Fruit fly (Drosophila melanogaster) whole organism, wandering third instar larva: ENCODE results near the gene RpS14a.

Experiments used
- Abd-B ChIP-seq: fragments of >200 bp; optimal IDR thresholded peaks from 2 replicates; lab custom pipeline; 2017; ENCODE audit warnings: missing biosample characterization, missing genetic modification characterization
- CG32264 ChIP-seq: fragments of 200-800 bp; sonication (Bioruptor generic); optimal IDR thresholded peaks from 2 replicates; lab custom pipeline; 2016; ENCODE audit warnings: missing biosample characterization, missing genetic modification characterization
- CG9705 ChIP-seq: fragments of 200-800 bp; sonication (Bioruptor generic); optimal IDR thresholded peaks from 2 replicates; lab custom pipeline; 2018; ENCODE audit warnings: missing biosample characterization, mild to moderate bottlenecking, missing genetic modification characterization
- CrebA ChIP-seq: fragments of 200-800 bp; sonication (Bioruptor generic); optimal IDR thresholded peaks from 2 replicates; lab custom pipeline; 2016; ENCODE audit warnings: missing biosample characterization, mild to moderate bottlenecking, missing genetic modification characterization, borderline replicate concordance
- Dfd ChIP-seq: fragments of >200 bp; optimal IDR thresholded peaks from 2 replicates; lab custom pipeline; 2017; ENCODE audit warnings: missing biosample characterization, missing genetic modification characterization
- Dif ChIP-seq: fragments of 200-275, 200-300 bp; sonication (Bioruptor generic); optimal IDR thresholded peaks from 2 replicates; lab custom pipeline; 2018; ENCODE audit warnings: missing biosample characterization, missing genetic modification characterization; ENCODE audit not compliant: partially characterized antibody
- GATAd ChIP-seq: sonication (Bioruptor generic); optimal IDR thresholded peaks from 2 replicates; lab custom pipeline; 2016; ENCODE audit warnings: missing biosample characterization, missing genetic modification characterization
- HLH106 ChIP-seq: fragments of 200-800 bp; optimal IDR thresholded peaks from 3 replicates; lab custom pipeline; 2019; ENCODE audit warnings: missing biosample characterization, mild to moderate bottlenecking, missing genetic modification characterization, moderate library complexity
- Hnf4 ChIP-seq: fragments of 200-800 bp; sonication (Bioruptor generic); optimal IDR thresholded peaks from 2 replicates; lab custom pipeline; 2016; ENCODE audit warnings: missing biosample characterization, mild to moderate bottlenecking, missing genetic modification characterization
- Hr78 ChIP-seq: fragments of >200 bp; optimal IDR thresholded peaks from 2 replicates; lab custom pipeline; 2017; ENCODE audit warnings: missing biosample characterization, missing genetic modification characterization
- Hr83 ChIP-seq: fragments of 200-300 bp; sonication (Bioruptor generic); optimal IDR thresholded peaks from 2 replicates; lab custom pipeline; 2016; ENCODE audit warnings: missing biosample characterization, mild to moderate bottlenecking, missing genetic modification characterization, moderate library complexity; ENCODE audit not compliant: poor library complexity, severe bottlenecking
- Jra ChIP-seq: sonication (Bioruptor generic); optimal IDR thresholded peaks from 2 replicates; lab custom pipeline; 2016; ENCODE audit warnings: missing biosample characterization, missing genetic modification characterization
- Mio ChIP-seq: sonication (Bioruptor generic); optimal IDR thresholded peaks from 2 replicates; lab custom pipeline; 2016; ENCODE audit warnings: missing biosample characterization, missing genetic modification characterization
- Myc ChIP-seq: fragments of >200 bp; optimal IDR thresholded peaks from 2 replicates; lab custom pipeline; 2017
- N ChIP-seq: fragments of >200 bp; optimal IDR thresholded peaks from 2 replicates; lab custom pipeline; 2018; ENCODE audit warnings: missing biosample characterization, missing external identifiers, missing genetic modification characterization
- OdsH ChIP-seq: fragments of 200-800 bp; sonication (Bioruptor generic); optimal IDR thresholded peaks from 2 replicates; lab custom pipeline; 2016; ENCODE audit warnings: missing biosample characterization, mild to moderate bottlenecking, missing genetic modification characterization
- Rel ChIP-seq, 2 experiments: fragments of 200-800 bp; sonication (Bioruptor generic) in 1 of 2; optimal IDR thresholded peaks; 2 replicates in 1 of 2; 3 replicates in 1 of 2; lab custom pipeline; 2016 to 2019; ENCODE audit warnings: mild to moderate bottlenecking in 2 of 2, missing biosample characterization in 2 of 2, missing genetic modification characterization in 2 of 2, moderate library complexity in 1 of 2
- Sp1 ChIP-seq: fragments of 200-800 bp; sonication (Bioruptor generic); optimal IDR thresholded peaks from 3 replicates; lab custom pipeline; 2019; ENCODE audit warnings: missing biosample characterization, mild to moderate bottlenecking, missing genetic modification characterization, moderate library complexity
- Vsx2 ChIP-seq: fragments of 200-300, 225-300 bp; sonication (Bioruptor generic); optimal IDR thresholded peaks from 2 replicates; lab custom pipeline; 2018; ENCODE audit warnings: missing biosample characterization, missing genetic modification characterization; ENCODE audit not compliant: partially characterized antibody
- br ChIP-seq: fragments of 200-800 bp; sonication (Bioruptor generic); optimal IDR thresholded peaks from 2 replicates; lab custom pipeline; 2016; ENCODE audit warnings: missing biosample characterization, missing genetic modification characterization
- brk ChIP-seq: fragments of 200-800 bp; sonication (Bioruptor generic); optimal IDR thresholded peaks from 2 replicates; lab custom pipeline; 2016; ENCODE audit warnings: missing biosample characterization, mild to moderate bottlenecking, missing genetic modification characterization
- dl ChIP-seq, 2 experiments: fragments of 175-275, 200-275 bp in 1 of 2; fragments of 200-275 bp in 1 of 2; sonication (Bioruptor generic); optimal IDR thresholded peaks; lab custom pipeline; 2018; ENCODE audit warnings: mild to moderate bottlenecking in 2 of 2, missing biosample characterization in 2 of 2, missing genetic modification characterization in 2 of 2, moderate library complexity in 2 of 2; ENCODE audit not compliant: partially characterized antibody in 2 of 2, insufficient read depth in 1 of 2
- dmrt93B ChIP-seq: fragments of 200-800 bp; sonication (Bioruptor generic); optimal IDR thresholded peaks from 2 replicates; lab custom pipeline; 2018; ENCODE audit warnings: missing biosample characterization, mild to moderate bottlenecking, missing genetic modification characterization
- dsf ChIP-seq: sonication (Bioruptor generic); optimal IDR thresholded peaks from 2 replicates; lab custom pipeline; 2016; ENCODE audit warnings: missing biosample characterization, missing genetic modification characterization, borderline replicate concordance
- ey ChIP-seq: fragments of 200-800 bp; sonication (Bioruptor generic); optimal IDR thresholded peaks from 2 replicates; lab custom pipeline; 2016; ENCODE audit warnings: missing biosample characterization, missing genetic modification characterization
- foxo ChIP-seq, 2 experiments: fragments of 200-800 bp; sonication (Bioruptor generic); optimal IDR thresholded peaks; 2 replicates in 1 of 2; 3 replicates in 1 of 2; lab custom pipeline; 2016 to 2017; ENCODE audit warnings: missing biosample characterization in 2 of 2, missing genetic modification characterization in 2 of 2
- fru ChIP-seq: fragments of 200-800 bp; sonication (Bioruptor generic); optimal IDR thresholded peaks from 3 replicates; lab custom pipeline; 2016; ENCODE audit warnings: missing biosample characterization, mild to moderate bottlenecking, missing genetic modification characterization
- h ChIP-seq: fragments of 200-800 bp; sonication (Bioruptor generic); optimal IDR thresholded peaks from 3 replicates; lab custom pipeline; 2016; ENCODE audit warnings: missing biosample characterization, mild to moderate bottlenecking, missing genetic modification characterization
- jim ChIP-seq: fragments of 175-275, 200-325 bp; sonication (Bioruptor generic); optimal IDR thresholded peaks from 2 replicates; lab custom pipeline; 2016; ENCODE audit warnings: missing biosample characterization, mild to moderate bottlenecking, missing genetic modification characterization
- lola ChIP-seq: fragments of >200 bp; optimal IDR thresholded peaks from 2 replicates; lab custom pipeline; 2017; ENCODE audit warnings: missing biosample characterization, missing genetic modification characterization
- pan ChIP-seq: fragments of >200 bp; optimal IDR thresholded peaks from 2 replicates; lab custom pipeline; 2017
- psq ChIP-seq: fragments of 200-800 bp; sonication (Bioruptor generic); optimal IDR thresholded peaks from 3 replicates; lab custom pipeline; 2017; ENCODE audit warnings: missing biosample characterization, mild to moderate bottlenecking, missing genetic modification characterization, moderate library complexity
- rgr ChIP-seq: fragments of 200-800 bp; sonication (Bioruptor generic); optimal IDR thresholded peaks from 3 replicates; lab custom pipeline; 2016; ENCODE audit warnings: missing biosample characterization, mild to moderate bottlenecking, missing genetic modification characterization
- sage ChIP-seq: fragments of 200-800 bp; sonication (Bioruptor generic); optimal IDR thresholded peaks from 2 replicates; lab custom pipeline; 2016; ENCODE audit warnings: missing biosample characterization, mild to moderate bottlenecking, missing genetic modification characterization
- sv ChIP-seq: fragments of 200-800 bp; sonication (Bioruptor generic); optimal IDR thresholded peaks from 3 replicates; lab custom pipeline; 2016; ENCODE audit warnings: missing biosample characterization, missing genetic modification characterization
- tai ChIP-seq: sonication (Bioruptor generic); optimal IDR thresholded peaks from 2 replicates; lab custom pipeline; 2016; ENCODE audit warnings: missing biosample characterization, missing genetic modification characterization
- usp ChIP-seq: fragments of >200 bp; optimal IDR thresholded peaks from 2 replicates; lab custom pipeline; 2017; ENCODE audit warnings: missing biosample characterization, missing genetic modification characterization
- woc ChIP-seq: sonication (Bioruptor generic); optimal IDR thresholded peaks from 2 replicates; lab custom pipeline; 2016; ENCODE audit warnings: missing biosample characterization, mild to moderate bottlenecking, missing genetic modification characterization

RpS14a gene

dm6 chrX:7933210-7933915, at the start of gene RpS14a, which contains the start of gene Dhdds:
TSS of gene RpS14a (plus strand) at chrX:7933742.
TSS of gene Dhdds (minus strand) at chrX:7933351.
- TF ChIP-seq CG9705 (GFP tag; lab: Kevin White, UChicago) (peak; percentile 50), lola (GFP tag; lab: Kevin White, UChicago) (no peak), dmrt93B (GFP tag; lab: Kevin White, UChicago) (peak; percentile 81), woc (GFP tag; lab: Kevin White, UChicago) (peak; percentile 4), Vsx2 (GFP tag; lab: Kevin White, UChicago) (no peak), sv (GFP tag; lab: Kevin White, UChicago) (peak; percentile 39), tai (GFP tag; lab: Kevin White, UChicago) (no peak), Rel (GFP tag; optimal IDR thresholded peaks at IDR 0.05; lab: Kevin White, UChicago) (no peak), Rel (tag; optimal IDR thresholded peaks at IDR 0.05; lab: Kevin White, UChicago) (peak; percentile 0), dsf (GFP tag; lab: Kevin White, UChicago) (no peak), GATAd (no peak), OdsH (peak; percentile 39), jim (GFP tag; lab: Kevin White, UChicago) (no peak), sage (GFP tag; lab: Kevin White, UChicago) (peak; percentile 12), Hr83 (GFP tag; lab: Kevin White, UChicago) (peak; percentile 44), CrebA (GFP tag; lab: Kevin White, UChicago) (no peak), foxo (GFP tag; optimal IDR thresholded peaks at IDR 0.05; lab: Kevin White, UChicago) (peak in 1 of 2 experiments; percentile 34), usp (GFP tag; lab: Kevin White, UChicago) (no peak), brk (GFP tag; lab: Kevin White, UChicago) (peak; percentile 65), Mio (no peak), Myc (peak; percentile 60), Dif (GFP tag; lab: Kevin White, UChicago) (no peak), HLH106 (tag; lab: Kevin White, UChicago) (peak; percentile 38), Abd-B (GFP tag; lab: Kevin White, UChicago) (no peak), Sp1 (GFP tag; lab: Kevin White, UChicago) (peak; percentile 66), ey (GFP tag; lab: Kevin White, UChicago) (no peak), br (GFP tag; lab: Kevin White, UChicago) (peak; percentile 48), rgr (peak; percentile 69), h (GFP tag; lab: Kevin White, UChicago) (peak; percentile 46), fru (GFP tag; lab: Kevin White, UChicago) (peak; percentile 42), CG32264 (GFP tag; lab: Kevin White, UChicago) (no peak), Dfd (no peak), Hnf4 (GFP tag; lab: Kevin White, UChicago) (peak; percentile 10), pan (no peak), Jra (GFP tag; lab: Kevin White, UChicago) (no peak), psq (GFP tag; lab: Kevin White, UChicago) (peak; percentile 37), Hr78 (GFP tag; lab: Kevin White, UChicago) (no peak), dl (GFP tag; optimal IDR thresholded peaks at IDR 0.05; lab: Kevin White, UChicago; ENCODE audit: insufficient read depth in 1 of 2, partially characterized antibody in 2 of 2) (no peak), N (GFP tag; lab: Kevin White, UChicago) (no peak)

- no peak for TF ChIP-seq woc (GFP tag; lab: Kevin White, UChicago)
- no peak for TF ChIP-seq CrebA (GFP tag; lab: Kevin White, UChicago)
- TF ChIP-seq lola (GFP tag; lab: Kevin White, UChicago), result no peak
- TF ChIP-seq dl (GFP tag; optimal IDR thresholded peaks at IDR 0.05; lab: Kevin White, UChicago; ENCODE audit: insufficient read depth in 1 of 2, partially characterized antibody in 2 of 2), result no peak
- no peak for TF ChIP-seq CG9705 (GFP tag; lab: Kevin White, UChicago)
- TF ChIP-seq jim (GFP tag; lab: Kevin White, UChicago), result no peak
- TF ChIP-seq Abd-B (GFP tag; lab: Kevin White, UChicago), result no peak
- TF ChIP-seq Jra (GFP tag; lab: Kevin White, UChicago), result no peak
- TF ChIP-seq HLH106 (tag; lab: Kevin White, UChicago), result no peak
- TF ChIP-seq h (GFP tag; lab: Kevin White, UChicago), result no peak
- no peak for TF ChIP-seq Dif (GFP tag; lab: Kevin White, UChicago)
Measured at dm6 chrX:7883926-7884325, 49.6 kb upstream of the RpS14a start, which contains the start of gene Ir7f. TSS of gene Ir7f (minus strand) at chrX:7884026.
